Worm (Caenorhabditis elegans) whole organism, midembryonic: ENCODE results near the gene cutl-25.

Experiments used
- T22C8.4 ChIP-seq: fragments of 200-800 bp; sonication (Bioruptor generic); IDR thresholded peaks from 2 replicates; pipeline ENCODE4 v1.3.6; 2022; ENCODE audit warnings: missing genetic modification characterization, missing compliant biosample characterization
- cog-1 ChIP-seq: sonication (generic microtip); optimal IDR thresholded peaks from 2 replicates; lab custom pipeline; 2016; ENCODE audit warnings: missing genetic modification characterization, missing compliant biosample characterization
- flt-1 ChIP-seq: fragments of 200-800 bp; sonication (Bioruptor generic); IDR thresholded peaks from 2 replicates; pipeline ENCODE4 v1.3.6; 2022; ENCODE audit warnings: missing genetic modification characterization, missing compliant biosample characterization
- klf-2 ChIP-seq: fragments of 200-800 bp; sonication (Bioruptor generic); conservative IDR thresholded peaks from 2 replicates; pipeline ENCODE4 v1.3.6; 2022; ENCODE audit warnings: missing genetic modification reagents, missing genetic modification characterization, missing compliant biosample characterization
- med-1 ChIP-seq: sonication (generic microtip); optimal IDR thresholded peaks from 2 replicates; lab custom pipeline; 2017; ENCODE audit warnings: missing genetic modification characterization, mild to moderate bottlenecking, missing compliant biosample characterization, antibody characterized with exemption, missing genetic modification reagents; ENCODE audit not compliant: insufficient read depth
- ref-1 ChIP-seq: fragments of 200-800 bp; sonication (Bioruptor generic); conservative IDR thresholded peaks from 2 replicates; pipeline ENCODE4 v1.3.6; 2022; ENCODE audit warnings: missing genetic modification reagents, missing genetic modification characterization, missing compliant biosample characterization
- tab-1 ChIP-seq: fragments of 200-800 bp; sonication (Bioruptor generic); IDR thresholded peaks from 2 replicates; pipeline ENCODE4 v1.3.6; 2022; ENCODE audit warnings: missing genetic modification characterization, missing compliant biosample characterization
- ztf-23 ChIP-seq: fragments of 200-800 bp; sonication (Bioruptor generic); IDR thresholded peaks from 2 replicates; pipeline ENCODE4 v1.3.6; 2022; ENCODE audit warnings: missing genetic modification reagents, missing genetic modification characterization, missing compliant biosample characterization
- ztf-29 ChIP-seq: fragments of 200-800 bp; sonication (Bioruptor generic); IDR thresholded peaks from 2 replicates; pipeline ENCODE4 v1.3.6; 2022; ENCODE audit warnings: missing genetic modification reagents, missing genetic modification characterization, missing compliant biosample characterization

The cutl-25 gene

DNA sequence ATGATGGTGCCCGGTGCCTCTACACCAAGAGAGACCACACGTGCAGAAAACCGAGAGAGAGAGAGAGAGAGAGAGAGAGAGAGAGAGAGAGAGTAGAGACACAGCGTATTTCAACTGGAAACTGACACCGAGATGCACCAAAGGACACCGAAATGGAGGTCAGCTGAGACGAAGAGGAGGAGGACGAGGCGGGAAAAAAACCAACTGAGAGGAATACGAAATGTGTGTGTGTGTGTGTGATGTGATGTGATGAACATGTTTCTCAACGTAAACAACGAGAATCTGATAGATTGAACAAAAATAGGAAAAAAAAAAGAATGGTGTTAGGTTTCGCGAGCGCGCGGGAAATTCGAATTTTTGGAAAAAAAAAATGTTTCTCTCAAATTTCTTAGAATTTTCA, 9.6 kb downstream of the cutl-25 start:
- TF ChIP-seq T22C8.4 (GFP tag; lab: Robert Waterston, UW) (no peak), med-1 (no peak), tab-1 (GFP tag; lab: Robert Waterston, UW) (no peak), ref-1 (GFP tag; lab: Robert Waterston, UW) (no peak), flt-1 (no peak), ztf-29 (no peak), cog-1 (no peak), klf-2 (GFP tag; lab: Robert Waterston, UW) (no peak), ztf-23 (GFP tag; lab: Robert Waterston, UW) (no peak)

DNA sequence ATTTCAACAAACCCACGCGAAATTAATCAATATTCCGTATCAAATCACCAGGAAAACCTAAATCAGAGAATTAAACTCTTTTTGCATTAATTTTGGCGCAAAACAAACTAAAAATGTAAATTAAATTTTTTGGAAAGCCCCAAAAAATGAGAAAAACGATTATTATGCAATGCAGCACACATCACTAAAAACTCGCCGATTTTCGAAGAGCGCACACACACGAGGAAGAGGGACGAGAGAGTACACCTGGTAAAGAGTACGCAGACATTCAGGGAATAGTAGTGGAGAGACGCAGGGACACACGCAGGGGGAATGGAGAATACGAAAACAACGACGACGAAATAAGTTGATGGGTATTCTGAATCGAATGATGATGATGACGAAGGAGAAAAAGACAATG, 11.0 kb downstream of the cutl-25 start:
- TF ChIP-seq med-1 (no peak), ztf-23 (GFP tag; lab: Robert Waterston, UW) (no peak), ref-1 (GFP tag; lab: Robert Waterston, UW) (no peak), cog-1 (peak; percentile 39), T22C8.4 (GFP tag; lab: Robert Waterston, UW) (no peak), tab-1 (GFP tag; lab: Robert Waterston, UW) (no peak), klf-2 (GFP tag; lab: Robert Waterston, UW) (no peak)

DNA sequence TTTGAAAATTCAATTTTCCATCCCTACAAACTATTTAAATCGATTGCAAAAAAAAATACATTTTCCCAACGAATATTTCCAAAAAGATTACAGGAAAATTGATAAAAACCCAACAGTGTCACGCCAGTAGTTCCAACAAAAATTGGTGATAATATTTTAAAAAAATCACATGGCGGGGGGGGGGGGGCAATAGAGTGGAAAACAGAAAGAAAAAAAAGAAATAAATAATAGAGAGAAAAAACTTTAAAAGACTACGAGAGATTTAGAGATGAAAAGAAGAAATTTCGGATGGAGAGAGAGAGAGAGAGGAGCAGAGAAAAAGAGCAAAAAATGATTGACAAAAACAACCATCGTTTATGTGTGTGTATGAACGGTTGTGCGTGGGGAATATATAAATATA, 12.5 kb downstream of the cutl-25 start:
- TF ChIP-seq ztf-29 (no peak), ztf-23 (GFP tag; lab: Robert Waterston, UW) (no peak), flt-1 (no peak), med-1 (no peak), klf-2 (GFP tag; lab: Robert Waterston, UW) (no peak), tab-1 (GFP tag; lab: Robert Waterston, UW) (no peak), T22C8.4 (GFP tag; lab: Robert Waterston, UW) (no peak), ref-1 (GFP tag; lab: Robert Waterston, UW) (no peak), cog-1 (no peak)

DNA sequence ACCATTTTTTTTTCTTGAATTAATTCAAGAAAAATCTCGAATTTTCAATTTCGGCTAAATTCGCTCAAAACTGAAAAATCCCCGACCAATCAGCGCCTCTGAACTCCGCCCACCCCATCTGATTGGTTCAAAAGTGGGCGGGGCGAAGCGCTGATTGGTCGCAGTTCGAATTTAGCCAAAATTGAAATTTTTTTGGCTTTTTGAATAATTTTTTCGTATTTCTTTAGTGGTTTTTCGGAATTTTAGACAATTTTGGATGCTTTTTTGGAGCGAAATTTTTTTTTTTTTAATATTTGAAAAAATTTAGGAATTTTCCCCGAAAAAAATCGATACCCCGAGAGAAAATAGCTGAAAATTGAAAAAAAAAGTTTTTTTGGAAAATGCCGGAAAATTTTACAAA, 13.0 kb downstream of the cutl-25 start:
- TF ChIP-seq cog-1, result no peak
- TF ChIP-seq klf-2 (GFP tag; lab: Robert Waterston, UW), result no peak

DNA sequence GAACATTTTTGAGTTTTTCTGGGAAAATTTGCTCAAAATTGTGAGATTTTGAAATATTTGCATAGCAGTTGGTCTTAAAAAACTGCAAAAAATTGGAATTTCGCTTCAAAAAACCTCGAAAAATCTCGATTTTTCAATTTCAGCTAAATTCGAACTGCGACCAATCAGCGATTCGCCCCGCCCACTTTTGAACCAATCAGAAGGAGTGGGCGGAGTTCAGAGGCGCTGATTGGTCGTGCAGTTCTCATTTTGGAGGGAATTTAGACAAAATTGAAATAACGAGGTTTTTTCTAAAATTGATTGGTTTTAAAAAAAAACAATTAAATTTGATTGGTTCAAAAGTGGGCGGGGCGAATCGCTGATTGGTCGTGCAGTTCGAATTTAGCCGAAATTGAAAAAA, 13.4 kb downstream of the cutl-25 start:
- TF ChIP-seq flt-1, result no peak
- TF ChIP-seq T22C8.4 (GFP tag; lab: Robert Waterston, UW), result no peak
- TF ChIP-seq cog-1, result no peak
- TF ChIP-seq ztf-23 (GFP tag; lab: Robert Waterston, UW), result no peak
- no peak for TF ChIP-seq klf-2 (GFP tag; lab: Robert Waterston, UW)
- no peak for TF ChIP-seq ztf-29
- no peak for TF ChIP-seq tab-1 (GFP tag; lab: Robert Waterston, UW)
- TF ChIP-seq med-1, result no peak
- no peak for TF ChIP-seq ref-1 (GFP tag; lab: Robert Waterston, UW)

DNA sequence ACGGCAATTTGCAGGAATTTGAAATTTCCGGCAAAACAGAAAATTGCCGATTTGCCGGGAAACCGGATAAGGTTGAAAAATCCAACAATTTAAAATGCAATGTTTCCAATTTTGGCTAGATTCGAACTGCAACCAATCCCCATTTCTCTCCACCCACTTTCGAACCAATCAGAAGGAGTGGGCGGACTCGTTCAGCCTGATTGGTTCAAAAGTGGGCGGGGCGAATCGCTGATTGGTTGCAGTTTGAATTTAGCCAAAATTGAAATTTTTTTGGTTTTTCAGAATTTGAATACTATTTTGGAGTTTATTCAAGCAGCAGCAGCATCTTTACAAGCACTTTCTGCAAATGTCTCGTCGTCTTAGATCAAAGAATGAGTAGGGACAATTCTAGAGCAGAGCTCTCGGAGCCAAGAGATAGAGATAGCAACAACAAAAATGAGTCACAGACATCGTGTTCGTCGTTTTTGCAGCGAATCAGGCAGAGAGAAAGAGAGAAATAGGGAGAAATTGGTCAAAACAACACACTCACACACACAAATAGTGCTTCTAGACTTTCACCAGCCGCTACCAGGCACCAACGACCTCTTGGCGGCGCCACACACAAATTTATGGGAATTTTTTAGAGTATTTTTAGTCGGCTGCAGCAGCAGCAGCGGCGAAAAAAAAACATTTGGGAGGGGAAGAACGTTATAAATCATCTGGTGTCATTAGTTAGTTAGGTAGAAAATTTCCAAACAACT, 15.8 kb downstream of the cutl-25 start:
- no peak for TF ChIP-seq ztf-23 (GFP tag; lab: Robert Waterston, UW)
- no peak for TF ChIP-seq tab-1 (GFP tag; lab: Robert Waterston, UW)
- no peak for TF ChIP-seq T22C8.4 (GFP tag; lab: Robert Waterston, UW)
- TF ChIP-seq cog-1, result no peak
- no peak for TF ChIP-seq flt-1
- TF ChIP-seq klf-2 (GFP tag; lab: Robert Waterston, UW), result no peak
- no peak for TF ChIP-seq med-1
- no peak for TF ChIP-seq ref-1 (GFP tag; lab: Robert Waterston, UW)
- no peak for TF ChIP-seq ztf-29

DNA sequence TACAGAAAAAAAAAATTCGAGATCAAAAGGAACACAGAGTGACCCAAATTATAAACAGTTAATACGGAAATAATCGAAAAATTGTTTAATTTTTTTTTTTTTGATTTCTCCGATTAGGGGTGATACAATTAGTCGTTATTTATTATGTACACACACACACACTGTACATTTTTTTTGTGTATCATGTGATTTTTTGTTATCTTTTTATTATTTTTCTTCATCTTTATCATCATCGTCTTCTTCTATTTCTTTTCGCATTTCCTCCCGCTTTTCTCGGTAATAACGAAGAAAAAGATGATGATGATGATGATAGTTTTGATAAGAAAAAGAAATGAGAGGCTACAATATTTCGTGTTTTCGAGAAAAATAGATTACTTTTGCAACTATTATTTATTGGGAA, 17.1 kb downstream of the cutl-25 start:
- TF ChIP-seq ref-1 (GFP tag; lab: Robert Waterston, UW) (no peak), klf-2 (GFP tag; lab: Robert Waterston, UW) (no peak), ztf-23 (GFP tag; lab: Robert Waterston, UW) (no peak), T22C8.4 (GFP tag; lab: Robert Waterston, UW) (no peak), med-1 (no peak), flt-1 (no peak), ztf-29 (no peak), tab-1 (GFP tag; lab: Robert Waterston, UW) (no peak), cog-1 (no peak)

DNA sequence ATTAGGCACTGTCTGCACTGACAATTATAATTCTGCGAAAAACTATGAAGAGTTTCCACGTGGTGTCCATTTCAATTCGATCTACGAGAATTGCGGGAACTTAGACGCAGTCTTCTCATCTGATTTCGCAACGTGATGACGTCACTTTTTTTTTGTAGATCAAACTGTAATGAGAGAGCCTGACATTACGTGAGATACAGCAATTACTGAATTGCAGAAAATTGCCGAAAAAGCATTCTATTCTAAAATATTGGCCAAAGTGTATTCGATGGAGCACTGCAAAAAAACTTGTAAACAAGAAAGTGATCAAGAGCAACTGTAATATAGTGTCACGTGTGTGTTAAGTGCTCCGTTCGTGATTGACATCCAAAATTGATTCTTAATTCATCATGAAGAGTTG, 20.3 kb downstream of the cutl-25 start:
- TF ChIP-seq ref-1 (GFP tag; lab: Robert Waterston, UW) (no peak), tab-1 (GFP tag; lab: Robert Waterston, UW) (no peak), flt-1 (no peak), ztf-29 (no peak), med-1 (no peak), ztf-23 (GFP tag; lab: Robert Waterston, UW) (no peak), klf-2 (GFP tag; lab: Robert Waterston, UW) (no peak), cog-1 (no peak)

DNA sequence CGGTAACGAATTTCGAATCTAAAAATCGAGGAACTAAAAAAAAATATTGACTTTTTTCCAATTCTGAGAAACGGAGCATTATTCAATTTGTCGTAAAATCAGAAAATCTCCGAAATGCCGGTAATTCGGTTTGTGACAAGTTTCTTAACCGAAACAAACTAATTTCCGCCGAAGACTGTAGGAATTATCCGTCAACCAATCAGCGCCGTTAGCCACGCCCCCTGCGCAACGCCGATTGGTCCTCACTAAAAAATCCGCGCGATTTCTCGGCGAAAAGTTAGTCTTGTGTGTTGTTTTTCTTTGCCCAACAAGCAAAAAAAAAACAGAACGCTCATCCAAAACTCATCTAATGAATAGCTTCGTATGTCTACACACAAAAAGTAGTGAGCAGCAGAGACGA, 26.9 kb downstream of the cutl-25 start:
- TF ChIP-seq flt-1 (no peak), ztf-29 (no peak), cog-1 (no peak), ref-1 (GFP tag; lab: Robert Waterston, UW) (no peak), T22C8.4 (GFP tag; lab: Robert Waterston, UW) (no peak)

DNA sequence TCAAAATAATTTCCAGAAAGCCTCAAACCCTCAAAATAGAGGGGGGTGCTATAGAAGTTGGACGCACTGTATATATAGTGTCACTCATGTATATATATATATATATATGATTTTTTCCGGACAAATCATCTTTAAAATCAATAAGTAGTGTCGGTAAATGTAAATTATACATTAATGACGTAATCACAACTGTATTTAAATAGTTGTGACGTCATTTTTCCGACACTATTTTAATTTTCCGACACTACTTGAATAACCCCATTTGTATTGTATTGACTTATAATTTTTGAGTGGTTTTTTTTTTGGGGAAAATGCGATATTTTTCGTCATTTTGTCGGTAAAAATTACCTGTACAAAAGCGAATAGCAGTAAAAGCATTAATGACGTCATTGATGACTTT, 28.1 kb downstream of the cutl-25 start:
- no peak for TF ChIP-seq T22C8.4 (GFP tag; lab: Robert Waterston, UW)
- no peak for TF ChIP-seq flt-1
- no peak for TF ChIP-seq ref-1 (GFP tag; lab: Robert Waterston, UW)
- no peak for TF ChIP-seq tab-1 (GFP tag; lab: Robert Waterston, UW)
- TF ChIP-seq klf-2 (GFP tag; lab: Robert Waterston, UW), result no peak
- no peak for TF ChIP-seq ztf-29
- no peak for TF ChIP-seq med-1
- TF ChIP-seq ztf-23 (GFP tag; lab: Robert Waterston, UW), result no peak
- TF ChIP-seq cog-1, result no peak
